Fruit fly (Drosophila melanogaster) whole organism, wandering third instar larva: Measurements from ENCODE around the gene CG15773.

ENCODE experiments used
- Jra ChIP-seq: sonication (Bioruptor generic); optimal IDR thresholded peaks from 2 replicates; lab custom pipeline; 2016; ENCODE audit warnings: missing biosample characterization, missing genetic modification characterization
- Myc ChIP-seq: fragments of >200 bp; optimal IDR thresholded peaks from 2 replicates; lab custom pipeline; 2017
- OdsH ChIP-seq: fragments of 200-800 bp; sonication (Bioruptor generic); optimal IDR thresholded peaks from 2 replicates; lab custom pipeline; 2016; ENCODE audit warnings: missing biosample characterization, mild to moderate bottlenecking, missing genetic modification characterization
- fru ChIP-seq: fragments of 200-800 bp; sonication (Bioruptor generic); optimal IDR thresholded peaks from 3 replicates; lab custom pipeline; 2016; ENCODE audit warnings: missing biosample characterization, mild to moderate bottlenecking, missing genetic modification characterization
- sage ChIP-seq: fragments of 200-800 bp; sonication (Bioruptor generic); optimal IDR thresholded peaks from 2 replicates; lab custom pipeline; 2016; ENCODE audit warnings: missing biosample characterization, mild to moderate bottlenecking, missing genetic modification characterization

dm6 chrX:5705097-5705496, 27.4 kb upstream of the CG15773 start:
- no peak for TF ChIP-seq sage
- TF ChIP-seq fru (GFP tag; lab: Kevin White, UChicago): no peak
- TF ChIP-seq Myc (lab: Kevin White, UChicago): no peak
- no peak for TF ChIP-seq Jra (GFP tag; lab: Kevin White, UChicago)
- TF ChIP-seq OdsH (GFP tag; lab: Kevin White, UChicago): no peak
